Fruit fly (Drosophila melanogaster): ENCODE data around the gene Vtld.
A peak's percentile ranks its signal among the peaks of the same experiment; 100 is the strongest.

Gene Vtld

dm6 chr3L:19790929-19791687 is 30.9 kb downstream of the Vtld start (continued):
- TF ChIP-seq ems (GFP tag; optimal IDR thresholded peaks at IDR 0.05) (peak; percentile 4), CG13287 (GFP tag; IDR thresholded peaks at IDR 0.05; ENCODE audit: partially characterized antibody) (no peak), exex (tag; optimal IDR thresholded peaks at IDR 0.05) (no peak), CG11723 (GFP tag; optimal IDR thresholded peaks at IDR 0.05) (peak; percentile 46), ato (GFP tag; IDR thresholded peaks at IDR 0.05; ENCODE audit: partially characterized antibody) (peak; percentile 45; the same call in 1 of the 2 replicates), CG18011 (GFP tag; optimal IDR thresholded peaks at IDR 0.05) (no peak), Dad (GFP tag; optimal IDR thresholded peaks at IDR 0.05) (peak; percentile 26), chif (GFP tag; optimal IDR thresholded peaks at IDR 0.05) (peak; percentile 52 to 68), twi (tag; optimal IDR thresholded peaks at IDR 0.05) (peak; percentile 81), CG1529 (GFP tag; optimal IDR thresholded peaks at IDR 0.05) (no peak), CG15073 (GFP tag; optimal IDR thresholded peaks at IDR 0.05) (no peak), CG17612 (GFP tag; IDR thresholded peaks at IDR 0.05) (no peak), Atf6 (GFP tag; IDR thresholded peaks at IDR 0.05) (peak; percentile 69), Sin3A (optimal IDR thresholded peaks at IDR 0.05) (no peak), CG10431 (GFP tag; optimal IDR thresholded peaks at IDR 0.05) (no peak), run (tag; optimal IDR thresholded peaks at IDR 0.05) (no peak), HmgZ (tag; optimal IDR thresholded peaks at IDR 0.05) (peak; percentile 16), trh (GFP tag; optimal IDR thresholded peaks at IDR 0.05) (peak; percentile 22), CG6689 (GFP tag; IDR thresholded peaks at IDR 0.05) (peak; percentile 60), CG11696 (GFP tag; IDR thresholded peaks at IDR 0.05) (no peak), Taf1 (GFP tag; IDR thresholded peaks at IDR 0.05) (peak; percentile 47; the same call in 1 of the 2 replicates), CG1603 (tag; optimal IDR thresholded peaks at IDR 0.05) (peak; percentile 15), gro (GFP tag; optimal IDR thresholded peaks at IDR 0.05) (no peak), CG9876 (GFP tag; optimal IDR thresholded peaks at IDR 0.05) (peak; percentile 17), Mrtf (GFP tag; IDR thresholded peaks at IDR 0.05) (no peak), ind (GFP tag; optimal IDR thresholded peaks at IDR 0.05) (peak; percentile 70), org-1 (GFP tag; optimal IDR thresholded peaks at IDR 0.05) (peak; percentile 77), Dek (tag; optimal IDR thresholded peaks at IDR 0.05) (peak; percentile 65), chn (GFP tag; optimal IDR thresholded peaks at IDR 0.05) (peak; percentile 63), crp (GFP tag; optimal IDR thresholded peaks at IDR 0.05) (peak in 1 of 2 experiments; percentile 17), Bdp1 (GFP tag; optimal IDR thresholded peaks at IDR 0.05) (peak; percentile 40), CG16813 (GFP tag; IDR thresholded peaks at IDR 0.05; ENCODE audit: partially characterized antibody) (no peak), Hr78 (GFP tag; optimal IDR thresholded peaks at IDR 0.05) (peak in 1 of 2 experiments; percentile 38), CG1024 (GFP tag; IDR thresholded peaks at IDR 0.05) (no peak), CG11504 (tag; optimal IDR thresholded peaks at IDR 0.05) (peak; percentile 70), ase (GFP tag; IDR thresholded peaks at IDR 0.05) (no peak), C15 (GFP tag; IDR thresholded peaks at IDR 0.05) (no peak), CG2129 (GFP tag; IDR thresholded peaks at IDR 0.05; ENCODE audit: partially characterized antibody) (no peak), Atf3 (GFP tag; optimal IDR thresholded peaks at IDR 0.05) (peak; percentile 54), Dp (GFP tag; optimal IDR thresholded peaks at IDR 0.05) (no peak), rib (GFP tag; IDR thresholded peaks at IDR 0.05) (peak; percentile 11), CG11085 (GFP tag; IDR thresholded peaks at IDR 0.05) (no peak), Scr (GFP tag; IDR thresholded peaks at IDR 0.05; ENCODE audit: partially characterized antibody) (no peak), CG8478 (optimal IDR thresholded peaks at IDR 0.05) (no peak), slbo (GFP tag; IDR thresholded peaks at IDR 0.05) (peak; percentile 66), B-H2 (GFP tag; optimal IDR thresholded peaks at IDR 0.05) (peak; percentile 31), Nf-YA (GFP tag; IDR thresholded peaks at IDR 0.05) (no peak), Sry-δ (GFP tag; optimal IDR thresholded peaks at IDR 0.05) (peak; percentile 34), Ravus (GFP tag; IDR thresholded peaks at IDR 0.05) (no peak; the same call in 1 of the 2 replicates), CG12219 (GFP tag; optimal IDR thresholded peaks at IDR 0.05) (no peak)

Data from whole organism, embryonic.